Worm (Caenorhabditis elegans) whole organism, young adult: ENCODE results near the gene F58G11.4.
A peak's percentile ranks its signal among the peaks of the same experiment; 100 is the strongest.

Experiments used
- B0261.1 ChIP-seq: sonication (generic microtip); optimal IDR thresholded peaks from 2 replicates; lab custom pipeline; 2016; ENCODE audit warnings: mild to moderate bottlenecking, missing genetic modification characterization, moderate library complexity, missing compliant biosample characterization
- C17E4.6 ChIP-seq: fragments of 200-800 bp; sonication (Bioruptor generic); IDR thresholded peaks from 2 replicates; pipeline ENCODE4 v1.3.6; 2022; ENCODE audit warnings: missing genetic modification reagents, missing genetic modification characterization, missing compliant biosample characterization
- F10E7.11 ChIP-seq: sonication (generic microtip); optimal IDR thresholded peaks from 2 replicates; lab custom pipeline; 2017; ENCODE audit warnings: mild to moderate bottlenecking, missing genetic modification characterization, moderate library complexity, missing compliant biosample characterization
- F23B12.7 ChIP-seq: sonication (generic microtip); optimal IDR thresholded peaks from 2 replicates; lab custom pipeline; 2017; ENCODE audit warnings: missing genetic modification characterization, mild to moderate bottlenecking, missing compliant biosample characterization, antibody characterized with exemption, moderate library complexity; ENCODE audit not compliant: insufficient read depth
- F33H1.4 ChIP-seq: fragments of 200-800 bp; sonication (Bioruptor generic); IDR thresholded peaks from 2 replicates; pipeline ENCODE4 v1.3.6; 2022; ENCODE audit warnings: missing genetic modification reagents, missing genetic modification characterization, missing compliant biosample characterization
- F37B4.10 ChIP-seq: fragments of 200-800 bp; sonication (Bioruptor generic); IDR thresholded peaks from 2 replicates; pipeline ENCODE4 v1.3.6; 2022; ENCODE audit warnings: missing genetic modification characterization, missing compliant biosample characterization
- F49E8.2 ChIP-seq: sonication (generic microtip); optimal IDR thresholded peaks from 3 replicates; lab custom pipeline; 2017; ENCODE audit warnings: missing genetic modification characterization, mild to moderate bottlenecking, missing compliant biosample characterization, antibody characterized with exemption, moderate library complexity; ENCODE audit not compliant: insufficient read depth
- F57A8.1 ChIP-seq: fragments of 200-800 bp; sonication (Bioruptor generic); optimal IDR thresholded peaks from 2 replicates; lab custom pipeline; 2018; ENCODE audit warnings: mild to moderate bottlenecking, missing genetic modification characterization, moderate library complexity, missing compliant biosample characterization
- K11D2.4 ChIP-seq: fragments of 200-800 bp; sonication (Bioruptor generic); IDR thresholded peaks from 2 replicates; pipeline ENCODE4 v1.3.6; 2022; ENCODE audit warnings: missing genetic modification reagents, missing genetic modification characterization, missing compliant biosample characterization
- K12H6.12 ChIP-seq: fragments of 200-800 bp; sonication (Bioruptor generic); optimal IDR thresholded peaks from 2 replicates; lab custom pipeline; 2018; ENCODE audit warnings: mild to moderate bottlenecking, missing genetic modification characterization, missing compliant biosample characterization
- T07F8.4 ChIP-seq: sonication (generic microtip); optimal IDR thresholded peaks from 2 replicates; lab custom pipeline; 2016; ENCODE audit warnings: mild to moderate bottlenecking, missing genetic modification characterization, moderate library complexity, missing compliant biosample characterization
- Y53F4B.3 ChIP-seq: fragments of 200-800 bp; sonication (Bioruptor generic); IDR thresholded peaks from 2 replicates; pipeline ENCODE4 v1.3.6; 2022; ENCODE audit warnings: missing genetic modification reagents, missing genetic modification characterization, missing compliant biosample characterization
- Y79H2A.3 ChIP-seq: fragments of 200-800 bp; sonication (Bioruptor generic); conservative IDR thresholded peaks from 2 replicates; pipeline ENCODE4 v1.3.6; 2022; ENCODE audit warnings: missing genetic modification reagents, missing genetic modification characterization, missing compliant biosample characterization
- Y95B8A.8 ChIP-seq: fragments of 200-800 bp; sonication (Bioruptor generic); IDR thresholded peaks from 2 replicates; pipeline ENCODE4 v1.3.6; 2022; ENCODE audit warnings: missing genetic modification reagents, missing genetic modification characterization, missing compliant biosample characterization
- ZK185.1 ChIP-seq: sonication (generic microtip); optimal IDR thresholded peaks from 2 replicates; lab custom pipeline; 2016; ENCODE audit warnings: mild to moderate bottlenecking, missing genetic modification characterization, missing compliant biosample characterization; ENCODE audit not compliant: poor library complexity, severe bottlenecking
- atf-7 ChIP-seq: sonication (generic microtip); optimal IDR thresholded peaks from 2 replicates; lab custom pipeline; 2017; ENCODE audit warnings: mild to moderate bottlenecking, missing genetic modification characterization, missing compliant biosample characterization
- attf-3 ChIP-seq: fragments of 200-800 bp; sonication (Bioruptor generic); conservative IDR thresholded peaks from 2 replicates; pipeline ENCODE4 v1.3.6; 2022; ENCODE audit warnings: missing genetic modification reagents, missing genetic modification characterization, missing compliant biosample characterization
- attf-5 ChIP-seq: fragments of 200-800 bp; sonication (Bioruptor generic); optimal IDR thresholded peaks from 2 replicates; lab custom pipeline; 2018; ENCODE audit warnings: mild to moderate bottlenecking, missing genetic modification characterization, missing compliant biosample characterization
- bed-1 ChIP-seq: fragments of 200-800 bp; sonication (Bioruptor generic); IDR thresholded peaks from 2 replicates; pipeline ENCODE4 v1.3.6; 2022; ENCODE audit warnings: missing genetic modification reagents, missing genetic modification characterization, missing compliant biosample characterization
- ccch-3 ChIP-seq: fragments of 200-800 bp; sonication (Bioruptor generic); optimal IDR thresholded peaks from 2 replicates; lab custom pipeline; 2018; ENCODE audit warnings: mild to moderate bottlenecking, missing genetic modification characterization, missing compliant biosample characterization
- cebp-1 ChIP-seq, 2 experiments: fragments of 200-800 bp in 1 of 2; sonication (Bioruptor generic) in 1 of 2; sonication (generic microtip) in 1 of 2; IDR thresholded peaks in 1 of 2; optimal IDR thresholded peaks in 1 of 2; 2 replicates each; pipeline versions ENCODE4 v1.3.6 to Lab custom; 2017 to 2022; ENCODE audit warnings: missing compliant biosample characterization in 2 of 2, missing genetic modification characterization in 2 of 2, mild to moderate bottlenecking in 1 of 2, missing genetic modification reagents in 1 of 2, moderate library complexity in 1 of 2
- ceh-100 ChIP-seq: fragments of 200-800 bp; sonication (Bioruptor generic); IDR thresholded peaks from 2 replicates; pipeline ENCODE4 v1.3.6; 2022; ENCODE audit warnings: missing genetic modification reagents, missing genetic modification characterization, missing compliant biosample characterization
- ceh-40 ChIP-seq: fragments of 200-800 bp; sonication (Bioruptor generic); IDR thresholded peaks from 2 replicates; pipeline ENCODE4 v1.3.6; 2022; ENCODE audit warnings: missing genetic modification characterization, missing compliant biosample characterization
- chd-7 ChIP-seq: sonication (generic microtip); optimal IDR thresholded peaks from 2 replicates; lab custom pipeline; 2016; ENCODE audit warnings: mild to moderate bottlenecking, missing genetic modification characterization, moderate library complexity, missing compliant biosample characterization
- die-1 ChIP-seq: sonication (generic microtip); optimal IDR thresholded peaks from 2 replicates; lab custom pipeline; 2016; ENCODE audit warnings: missing genotype, mild to moderate bottlenecking, missing genetic modification characterization, missing compliant biosample characterization
- efl-1 ChIP-seq: fragments of 150-350 bp; optimal IDR thresholded peaks from 2 replicates; lab custom pipeline; 2014; ENCODE audit warnings: missing biosample characterization, missing genetic modification reagents, missing genetic modification characterization
- gei-17 ChIP-seq: fragments of 200-800 bp; sonication (Bioruptor generic); optimal IDR thresholded peaks from 2 replicates; lab custom pipeline; 2018; ENCODE audit warnings: mild to moderate bottlenecking, missing genetic modification characterization, missing compliant biosample characterization
- hlh-26 ChIP-seq: fragments of 200-800 bp; sonication (Bioruptor generic); conservative IDR thresholded peaks from 2 replicates; pipeline ENCODE4 v1.3.6; 2022; ENCODE audit warnings: missing genetic modification reagents, missing genetic modification characterization, missing compliant biosample characterization
- lin-35 ChIP-seq, 3 experiments: fragments of 150-350 bp in 2 of 3; sonication (generic microtip) in 1 of 3; optimal IDR thresholded peaks; 2 replicates each; lab custom pipeline; 2014 to 2018; ENCODE audit warnings: missing biosample characterization in 3 of 3, missing genetic modification characterization in 3 of 3, missing genetic modification reagents in 3 of 3
- lin-40 ChIP-seq: sonication (generic microtip); optimal IDR thresholded peaks from 2 replicates; lab custom pipeline; 2016; ENCODE audit warnings: missing genetic modification characterization, mild to moderate bottlenecking, missing compliant biosample characterization, missing genotype, missing genetic modification reagents
- lir-1 ChIP-seq: fragments of 200-800 bp; sonication (Bioruptor generic); conservative IDR thresholded peaks from 2 replicates; pipeline ENCODE4 v1.3.6; 2022; ENCODE audit warnings: missing genetic modification reagents, missing genetic modification characterization, missing compliant biosample characterization
- lsy-27 ChIP-seq: sonication (generic microtip); optimal IDR thresholded peaks from 2 replicates; lab custom pipeline; 2017; ENCODE audit warnings: missing genetic modification characterization, mild to moderate bottlenecking, missing compliant biosample characterization, antibody characterized with exemption, missing genotype, borderline replicate concordance; ENCODE audit not compliant: insufficient read depth
- madf-10 ChIP-seq: sonication (generic microtip); optimal IDR thresholded peaks from 2 replicates; lab custom pipeline; 2016; ENCODE audit warnings: mild to moderate bottlenecking, missing genetic modification characterization, missing compliant biosample characterization
- madf-3 ChIP-seq: fragments of 200-800 bp; sonication (Bioruptor generic); IDR thresholded peaks from 2 replicates; pipeline ENCODE4 v1.3.6; 2022; ENCODE audit warnings: missing genetic modification reagents, missing genetic modification characterization, missing compliant biosample characterization
- madf-6 ChIP-seq: fragments of 200-800 bp; sonication (Bioruptor generic); IDR thresholded peaks from 2 replicates; pipeline ENCODE4 v1.3.6; 2022; ENCODE audit warnings: missing genetic modification reagents, missing genetic modification characterization, missing compliant biosample characterization
- nfya-2 ChIP-seq: fragments of 200-800 bp; sonication (Bioruptor generic); IDR thresholded peaks from 2 replicates; pipeline ENCODE4 v1.3.6; 2022; ENCODE audit warnings: missing genetic modification reagents, missing genetic modification characterization, missing compliant biosample characterization
- rec-8 ChIP-seq, 2 experiments: sonication (generic microtip); optimal IDR thresholded peaks; 2 replicates each; lab custom pipeline; 2016; ENCODE audit warnings: mild to moderate bottlenecking in 2 of 2, missing genetic modification characterization in 2 of 2, missing genetic modification reagents in 2 of 2, missing genotype in 2 of 2, missing biosample characterization in 1 of 2, missing compliant biosample characterization in 1 of 2, moderate library complexity in 1 of 2
- sdz-38 ChIP-seq: sonication (generic microtip); optimal IDR thresholded peaks from 2 replicates; lab custom pipeline; 2016; ENCODE audit warnings: missing genotype, missing genetic modification characterization, missing compliant biosample characterization
- snpc-1.1 ChIP-seq: sonication (generic microtip); optimal IDR thresholded peaks from 2 replicates; lab custom pipeline; 2017; ENCODE audit warnings: missing genetic modification characterization, mild to moderate bottlenecking, missing compliant biosample characterization, antibody characterized with exemption, moderate library complexity, missing genotype, missing genetic modification reagents; ENCODE audit not compliant: insufficient read depth
- somi-1 ChIP-seq: fragments of 200-800 bp; sonication (Bioruptor generic); optimal IDR thresholded peaks from 2 replicates; lab custom pipeline; 2018; ENCODE audit warnings: mild to moderate bottlenecking, missing genetic modification characterization, missing compliant biosample characterization
- sptf-2 ChIP-seq: fragments of 200-800 bp; sonication (Bioruptor generic); optimal IDR thresholded peaks from 2 replicates; lab custom pipeline; 2018; ENCODE audit warnings: mild to moderate bottlenecking, missing genetic modification characterization, missing compliant biosample characterization
- tbx-9 ChIP-seq: sonication (generic microtip); optimal IDR thresholded peaks from 2 replicates; lab custom pipeline; 2016; ENCODE audit warnings: borderline replicate concordance, missing genetic modification characterization, inconsistent platforms, missing compliant biosample characterization
- zfh-2 ChIP-seq: fragments of 200-800 bp; sonication (Bioruptor generic); conservative IDR thresholded peaks from 2 replicates; pipeline ENCODE4 v1.3.6; 2022; ENCODE audit warnings: missing genetic modification reagents, missing genetic modification characterization, missing compliant biosample characterization
- zim-3 ChIP-seq: sonication (generic microtip); optimal IDR thresholded peaks from 2 replicates; lab custom pipeline; 2017; ENCODE audit warnings: mild to moderate bottlenecking, missing genetic modification characterization, moderate library complexity, missing compliant biosample characterization
- ztf-18 ChIP-seq: sonication (generic microtip); optimal IDR thresholded peaks from 2 replicates; lab custom pipeline; 2016; ENCODE audit warnings: missing genotype, mild to moderate bottlenecking, missing genetic modification characterization, missing compliant biosample characterization
- ztf-22 ChIP-seq: fragments of 200-800 bp; sonication (Bioruptor generic); optimal IDR thresholded peaks from 2 replicates; lab custom pipeline; 2018; ENCODE audit warnings: mild to moderate bottlenecking, missing genetic modification characterization, moderate library complexity, missing compliant biosample characterization

F58G11.4 gene

DNA sequence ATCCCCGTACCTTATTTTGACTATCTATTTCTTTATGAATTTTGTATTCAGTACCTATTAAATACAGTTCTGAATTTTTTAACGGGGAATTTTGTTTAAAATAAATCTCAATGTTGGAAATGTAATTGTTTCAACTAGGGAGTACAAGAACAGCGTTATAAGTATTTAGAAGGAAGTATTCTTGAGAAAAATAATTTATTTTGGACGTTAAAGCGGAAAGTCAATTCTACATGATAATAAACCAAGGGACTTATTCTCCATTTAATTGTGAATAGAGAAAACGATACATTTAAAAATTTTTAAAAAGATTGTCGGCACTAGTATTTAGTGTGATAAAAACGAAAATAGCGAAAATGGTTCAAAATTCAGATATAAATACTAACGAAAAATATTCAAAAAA, 3.2 kb upstream of the F58G11.4 start (continued):
- TF ChIP-seq Y53F4B.3: no peak
- no peak for TF ChIP-seq atf-7 (tag; lab: Kevin White, UChicago)
- TF ChIP-seq F33H1.4 (GFP tag; lab: Robert Waterston, UW): 0 out of 2 replicates have a peak, but pooled peaks have one; percentile 13
- TF ChIP-seq sptf-2: no peak
- TF ChIP-seq gei-17 (GFP tag; lab: Kevin White, UChicago): no peak
- TF ChIP-seq lin-35 (GFP tag; optimal IDR thresholded peaks at IDR 0.05; lab: Kevin White, UChicago): peak in 2 of 3 experiments; percentile 6 to 45
- TF ChIP-seq nfya-2 (GFP tag; lab: Robert Waterston, UW): no peak
- TF ChIP-seq T07F8.4 (tag; lab: Kevin White, UChicago): no peak
- TF ChIP-seq zim-3: no peak
- no peak for TF ChIP-seq madf-10
- TF ChIP-seq attf-3 (GFP tag; lab: Robert Waterston, UW): no peak
- TF ChIP-seq ztf-18: peak; percentile 24
- peak; percentile 72 for TF ChIP-seq madf-6
- peak; percentile 73 for TF ChIP-seq Y95B8A.8 (GFP tag; lab: Robert Waterston, UW)
- no peak for TF ChIP-seq F37B4.10

DNA sequence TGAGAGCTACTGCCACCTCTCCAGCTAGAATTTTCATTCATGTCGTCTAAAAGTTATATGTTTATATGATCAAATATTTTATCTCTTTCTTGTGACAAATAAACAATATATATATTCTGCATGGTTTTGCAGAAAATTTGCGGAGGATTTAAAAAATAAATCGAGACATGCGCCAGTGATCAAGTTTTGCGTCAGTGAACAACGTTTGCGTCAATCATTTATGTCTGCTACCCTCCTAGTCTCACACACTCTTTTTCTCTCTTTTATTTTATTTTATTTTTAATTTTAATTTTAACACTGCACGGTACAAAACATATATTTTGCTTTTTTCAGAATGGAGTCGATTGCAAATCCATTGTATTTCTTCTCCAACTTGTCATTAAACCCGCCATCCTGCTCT, 6.2 kb downstream of the F58G11.4 start, which contains the start of the genes tag-65 and ccz-1:
tag-65 (minus strand) TSS at position 46 of the 400 bp plus-strand sequence.
ccz-1 (plus strand) TSS at position 334 of the 400 bp plus-strand sequence.
- TF ChIP-seq C17E4.6 (no peak), die-1 (tag; lab: Kevin White, UChicago) (no peak), rec-8 (tag; optimal IDR thresholded peaks at IDR 0.05; lab: Kevin White, UChicago) (peak in 1 of 2 experiments; percentile 3), F49E8.2 (tag; lab: Kevin White, UChicago) (peak; percentile 32), madf-6 (peak; percentile 85), ceh-100 (peak; percentile 79), lin-40 (tag; lab: Kevin White, UChicago) (peak; percentile 85), madf-10 (peak; percentile 43), cebp-1 (GFP tag; IDR thresholded peaks at IDR 0.05; lab: Robert Waterston, UW) (no peak), cebp-1 (tag; optimal IDR thresholded peaks at IDR 0.05; lab: Kevin White, UChicago) (peak; percentile 74), efl-1 (GFP tag; lab: Kevin White, UChicago) (peak; percentile 53), bed-1 (GFP tag; lab: Robert Waterston, UW) (no peak), K12H6.12 (tag; lab: Kevin White, UChicago) (no peak), ceh-40 (GFP tag; lab: Robert Waterston, UW) (no peak), madf-3 (0 out of 2 replicates have a peak, but pooled peaks have one; percentile 60), snpc-1.1 (tag; lab: Kevin White, UChicago) (peak; percentile 23), hlh-26 (no peak), somi-1 (GFP tag; lab: Kevin White, UChicago) (peak; percentile 29), ccch-3 (no peak), F10E7.11 (tag; lab: Kevin White, UChicago) (no peak), K11D2.4 (GFP tag; lab: Robert Waterston, UW) (peak; percentile 68; the same call in 1 of the 2 replicates), lsy-27 (tag; lab: Kevin White, UChicago) (no peak), chd-7 (tag; lab: Kevin White, UChicago) (no peak), ZK185.1 (tag; lab: Kevin White, UChicago) (peak; percentile 79), ztf-22 (GFP tag; lab: Kevin White, UChicago) (no peak), F23B12.7 (tag; lab: Kevin White, UChicago) (peak; percentile 61), B0261.1 (tag; lab: Kevin White, UChicago) (no peak), tbx-9 (no peak), attf-5 (GFP tag; lab: Kevin White, UChicago) (peak; percentile 70), Y79H2A.3 (no peak), zfh-2 (no peak), F57A8.1 (no peak), sdz-38 (tag; lab: Kevin White, UChicago) (no peak), lir-1 (GFP tag; lab: Robert Waterston, UW) (peak; percentile 81)
